Fruit fly (Drosophila melanogaster): ENCODE data around the gene dco.

dco gene

dm6 chr3R:31070732-31071131 is 9.7 kb upstream of the dco start (continued):
- TF ChIP-seq MBD-R2 (GFP tag; IDR thresholded peaks at IDR 0.05) (no peak), ara (GFP tag; IDR thresholded peaks at IDR 0.05) (0 out of 2 replicates have a peak, but pooled peaks have one; percentile 24)

- peak; percentile 24; the same call in 1 of the 3 replicates for TF ChIP-seq row (GFP tag; IDR thresholded peaks at IDR 0.05)
- TF ChIP-seq CG1603 (tag; optimal IDR thresholded peaks at IDR 0.05) = peak; percentile 48
- no peak for TF ChIP-seq ind (GFP tag; optimal IDR thresholded peaks at IDR 0.05)
- no peak for TF ChIP-seq Chrac-16 (GFP tag; optimal IDR thresholded peaks at IDR 0.05)
- 0 out of 2 replicates have a peak, but pooled peaks have one; percentile 3 for TF ChIP-seq crol (GFP tag; IDR thresholded peaks at IDR 0.05)
- no peak for TF ChIP-seq Lpt (GFP tag; optimal IDR thresholded peaks at IDR 0.05)
- no peak for TF ChIP-seq pb (GFP tag; optimal IDR thresholded peaks at IDR 0.05)
- peak; percentile 35 for TF ChIP-seq gem (tag; optimal IDR thresholded peaks at IDR 0.05)
- TF ChIP-seq unc-4 (GFP tag; IDR thresholded peaks at IDR 0.05; ENCODE audit: partially characterized antibody) = no peak
- peak in 1 of 2 experiments; percentile 3 for TF ChIP-seq Hr78 (GFP tag; optimal IDR thresholded peaks at IDR 0.05)
- no peak for TF ChIP-seq ewg (GFP tag; optimal IDR thresholded peaks at IDR 0.05)
- no peak for TF ChIP-seq lab (GFP tag; optimal IDR thresholded peaks at IDR 0.05)
- peak; percentile 1 for TF ChIP-seq CG11504 (tag; optimal IDR thresholded peaks at IDR 0.05)
- no peak for TF ChIP-seq disco-r (GFP tag; optimal IDR thresholded peaks at IDR 0.05)
- no peak for TF ChIP-seq kni (GFP tag; optimal IDR thresholded peaks at IDR 0.05)
- TF ChIP-seq CG2120 (GFP tag; optimal IDR thresholded peaks at IDR 0.05) = no peak
- no peak for TF ChIP-seq tna (GFP tag; IDR thresholded peaks at IDR 0.05; ENCODE audit: partially characterized antibody)
Measured at dm6 chr3R:31066356-31066755, 5.3 kb upstream of the dco start.

- TF ChIP-seq CG4820 (GFP tag; optimal IDR thresholded peaks at IDR 0.05) (peak; percentile 51), Lhr (GFP tag; optimal IDR thresholded peaks at IDR 0.05) (peak; percentile 29), Usf (GFP tag; optimal IDR thresholded peaks at IDR 0.05) (peak; percentile 38), CG1603 (tag; optimal IDR thresholded peaks at IDR 0.05) (peak; percentile 33), CG31224 (GFP tag; IDR thresholded peaks at IDR 0.05) (peak; percentile 53), pzg (GFP tag; optimal IDR thresholded peaks at IDR 0.05) (no peak), D19B (GFP tag; optimal IDR thresholded peaks at IDR 0.05) (peak; percentile 83), inv (GFP tag; IDR thresholded peaks at IDR 0.05; ENCODE audit: partially characterized antibody) (no peak), Fer1 (GFP tag; optimal IDR thresholded peaks at IDR 0.05) (no peak), ems (GFP tag; optimal IDR thresholded peaks at IDR 0.05) (no peak), Ets97D (GFP tag; optimal IDR thresholded peaks at IDR 0.05) (no peak), Hr51 (GFP tag; optimal IDR thresholded peaks at IDR 0.05) (peak in 1 of 2 experiments; percentile 49), CG13287 (GFP tag; IDR thresholded peaks at IDR 0.05; ENCODE audit: partially characterized antibody) (no peak), Sry-β (GFP tag; optimal IDR thresholded peaks at IDR 0.05) (no peak), CkIIα-i1 (GFP tag; IDR thresholded peaks at IDR 0.05) (no peak), ato (GFP tag; IDR thresholded peaks at IDR 0.05; ENCODE audit: partially characterized antibody) (no peak), MESR4 (GFP tag; optimal IDR thresholded peaks at IDR 0.05) (no peak), sc (optimal IDR thresholded peaks at IDR 0.05) (no peak), sc (GFP tag; optimal IDR thresholded peaks at IDR 0.05) (peak; percentile 54), ind (GFP tag; optimal IDR thresholded peaks at IDR 0.05) (peak; percentile 45), CG6689 (GFP tag; IDR thresholded peaks at IDR 0.05) (peak; percentile 78), Hmx (GFP tag; optimal IDR thresholded peaks at IDR 0.05) (no peak), Mes4 (GFP tag; optimal IDR thresholded peaks at IDR 0.05) (no peak), CG6272 (GFP tag; IDR thresholded peaks at IDR 0.05) (peak; percentile 60; the same call in 1 of the 2 replicates), HLH4C (GFP tag; IDR thresholded peaks at IDR 0.05; ENCODE audit: partially characterized antibody) (no peak), mld (GFP tag; IDR thresholded peaks at IDR 0.05; ENCODE audit: partially characterized antibody) (no peak), fd102C (GFP tag; optimal IDR thresholded peaks at IDR 0.05) (peak; percentile 40), CG1602 (GFP tag; optimal IDR thresholded peaks at IDR 0.05) (peak; percentile 69), CG8478 (optimal IDR thresholded peaks at IDR 0.05) (no peak), CG7357 (GFP tag; IDR thresholded peaks at IDR 0.05) (peak; percentile 57; the same call in 1 of the 3 replicates)
Measured at dm6 chr3R:31064653-31065322, 3.8 kb upstream of the dco start, which contains the start of gene Sox100B. Gene Sox100B, plus strand, starts transcription at chr3R:31065253.
